Worm (Caenorhabditis elegans) whole organism, L1 larva: ENCODE results near the gene vgln-1.

Experiments used
- C04F5.9 ChIP-seq: sonication (generic microtip); optimal IDR thresholded peaks from 2 replicates; lab custom pipeline; 2016; ENCODE audit warnings: missing genetic modification characterization, missing compliant biosample characterization
- C16A3.4 ChIP-seq: fragments of 150-350 bp; optimal IDR thresholded peaks from 2 replicates; lab custom pipeline; 2014; ENCODE audit warnings: missing biosample characterization, missing genetic modification characterization
- isw-1 ChIP-seq: fragments of 200-800 bp; sonication (Bioruptor generic); IDR thresholded peaks from 2 replicates; pipeline ENCODE4 v1.3.6; 2022; ENCODE audit warnings: missing genetic modification characterization, missing compliant biosample characterization
- lin-39 ChIP-seq: fragments of 150-350 bp; optimal IDR thresholded peaks from 2 replicates; lab custom pipeline; 2014; ENCODE audit warnings: missing biosample characterization, missing genetic modification reagents, missing genetic modification characterization
- snpc-4 ChIP-seq: fragments of 150-350 bp; optimal IDR thresholded peaks from 2 replicates; lab custom pipeline; 2014; ENCODE audit warnings: missing biosample characterization, missing genetic modification characterization
- sox-4 ChIP-seq: sonication (generic microtip); optimal IDR thresholded peaks from 2 replicates; lab custom pipeline; 2016; ENCODE audit warnings: missing genetic modification characterization, missing compliant biosample characterization
- tbx-2 ChIP-seq: sonication (generic microtip); optimal IDR thresholded peaks from 2 replicates; lab custom pipeline; 2016; ENCODE audit warnings: missing genetic modification characterization, missing compliant biosample characterization

- TF ChIP-seq sox-4 (no peak), isw-1 (GFP tag; lab: Robert Waterston, UW) (no peak), tbx-2 (tag; lab: Kevin White, UChicago) (no peak), lin-39 (no peak), C16A3.4 (tag; lab: Kevin White, UChicago) (no peak), C04F5.9 (tag; lab: Kevin White, UChicago) (no peak), snpc-4 (tag; lab: Kevin White, UChicago) (no peak)
Observed at ce11 chrII:9872961-9873360, 17.9 kb downstream of the vgln-1 start, which contains the start of gene chil-8.
